Fruit fly (Drosophila melanogaster) whole organism, adult: ENCODE data around the gene Sema1a.

Experiments used
- CG11617 ChIP-seq: fragments of 200-800 bp; sonication (Bioruptor generic); optimal IDR thresholded peaks from 2 replicates; lab custom pipeline; 2017; ENCODE audit warnings: mild to moderate bottlenecking, missing biosample characterization, missing genetic modification reagents, missing genetic modification characterization
- CG12768 ChIP-seq: fragments of 200-800 bp; sonication (Bioruptor generic); optimal IDR thresholded peaks from 2 replicates; lab custom pipeline; 2017; ENCODE audit warnings: missing biosample characterization, missing genetic modification characterization, mild to moderate bottlenecking, moderate library complexity, missing genetic modification reagents
- CG14711 ChIP-seq: fragments of 200-800 bp; sonication (Bioruptor generic); optimal IDR thresholded peaks from 2 replicates; lab custom pipeline; 2018; ENCODE audit warnings: missing biosample characterization, mild to moderate bottlenecking, missing genetic modification characterization, moderate library complexity
- CG1620 ChIP-seq: fragments of 200-800 bp; sonication (Bioruptor generic); optimal IDR thresholded peaks from 2 replicates; lab custom pipeline; 2016; ENCODE audit warnings: missing biosample characterization, missing genetic modification characterization
- CG33017 ChIP-seq: fragments of 200-800 bp; sonication (Bioruptor generic); optimal IDR thresholded peaks from 2 replicates; lab custom pipeline; 2018; ENCODE audit warnings: missing biosample characterization, mild to moderate bottlenecking, missing genetic modification characterization, moderate library complexity
- CG5204 ChIP-seq: fragments of 200-800 bp; sonication (Bioruptor generic); optimal IDR thresholded peaks from 2 replicates; lab custom pipeline; 2016; ENCODE audit warnings: missing biosample characterization, missing genetic modification characterization
- CG7045 ChIP-seq: fragments of 200-800 bp; sonication (Bioruptor generic); optimal IDR thresholded peaks from 2 replicates; lab custom pipeline; 2017; ENCODE audit warnings: missing biosample characterization, mild to moderate bottlenecking, missing genetic modification characterization
- CG7101 ChIP-seq: fragments of 200-800 bp; sonication (Bioruptor generic); optimal IDR thresholded peaks from 2 replicates; lab custom pipeline; 2018; ENCODE audit warnings: missing biosample characterization, mild to moderate bottlenecking, missing genetic modification characterization, moderate library complexity
- Clk ChIP-seq: fragments of 200-800 bp; sonication (Bioruptor generic); optimal IDR thresholded peaks from 2 replicates; lab custom pipeline; 2017; ENCODE audit warnings: missing biosample characterization, missing genetic modification characterization
- Crg-1 ChIP-seq: fragments of 200-800 bp; sonication (Bioruptor generic); optimal IDR thresholded peaks from 2 replicates; lab custom pipeline; 2016; ENCODE audit warnings: missing biosample characterization, missing genetic modification characterization
- Hr96 ChIP-seq: fragments of 200-800 bp; sonication (Bioruptor generic); optimal IDR thresholded peaks from 2 replicates; lab custom pipeline; 2016; ENCODE audit warnings: missing biosample characterization, missing genetic modification characterization
- Mnt ChIP-seq: fragments of 200-800 bp; sonication (Bioruptor generic); optimal IDR thresholded peaks from 2 replicates; lab custom pipeline; 2016; ENCODE audit warnings: missing biosample characterization, mild to moderate bottlenecking, missing genetic modification characterization
- bab1 ChIP-seq: fragments of 200-800 bp; sonication (Bioruptor generic); optimal IDR thresholded peaks from 3 replicates; lab custom pipeline; 2019; ENCODE audit warnings: missing biosample characterization, mild to moderate bottlenecking, missing genetic modification characterization, moderate library complexity
- cic ChIP-seq: fragments of 200-800 bp; sonication (Bioruptor generic); optimal IDR thresholded peaks from 2 replicates; lab custom pipeline; 2017; ENCODE audit warnings: missing biosample characterization, mild to moderate bottlenecking, missing genetic modification characterization, moderate library complexity
- cnc ChIP-seq, 2 experiments: fragments of >200 bp; optimal IDR thresholded peaks; 2 replicates each; lab custom pipeline; 2017
- kay ChIP-seq: fragments of 200-800 bp; sonication (Bioruptor generic); peaks from one replicate; lab custom pipeline; 2016; ENCODE audit warnings: missing biosample characterization, missing genetic modification characterization, borderline replicate concordance
- ovo ChIP-seq: fragments of 200-800 bp; sonication (Bioruptor generic); optimal IDR thresholded peaks from 2 replicates; lab custom pipeline; 2016; ENCODE audit warnings: missing biosample characterization, missing genetic modification characterization
- pad ChIP-seq: fragments of 200-800 bp; sonication (Bioruptor generic); optimal IDR thresholded peaks from 3 replicates; lab custom pipeline; 2017; ENCODE audit warnings: missing biosample characterization, missing genetic modification characterization, mild to moderate bottlenecking, moderate library complexity, missing genetic modification reagents
- tj ChIP-seq: fragments of 200-800 bp; sonication (Bioruptor generic); optimal IDR thresholded peaks from 3 replicates; lab custom pipeline; 2017; ENCODE audit warnings: missing biosample characterization, mild to moderate bottlenecking, missing genetic modification characterization, moderate library complexity
- toe ChIP-seq: fragments of 200-800 bp; sonication (Bioruptor generic); optimal IDR thresholded peaks from 2 replicates; lab custom pipeline; 2016; ENCODE audit warnings: missing biosample characterization, missing genetic modification characterization

Gene Sema1a

dm6 chr2L:8715454-8715853 is 173.5 kb downstream of the Sema1a start:
- TF ChIP-seq CG14711 (tag; lab: Kevin White, UChicago) (no peak), kay (GFP tag; lab: Kevin White, UChicago) (peak; percentile 25)

- TF ChIP-seq kay (GFP tag; lab: Kevin White, UChicago) (no peak), CG7101 (no peak), CG7045 (no peak), Mnt (no peak), ovo (no peak), pad (GFP tag; lab: Kevin White, UChicago) (no peak), CG5204 (GFP tag; lab: Kevin White, UChicago) (no peak), CG1620 (GFP tag; lab: Kevin White, UChicago) (no peak), Clk (GFP tag; lab: Kevin White, UChicago) (no peak), CG11617 (GFP tag; lab: Kevin White, UChicago) (no peak), CG12768 (GFP tag; lab: Kevin White, UChicago) (no peak), Hr96 (GFP tag; lab: Kevin White, UChicago) (no peak), Crg-1 (GFP tag; lab: Kevin White, UChicago) (no peak), CG14711 (tag; lab: Kevin White, UChicago) (no peak), cnc (optimal IDR thresholded peaks at IDR 0.05; lab: Kevin White, UChicago) (no peak), tj (no peak), CG33017 (tag; lab: Kevin White, UChicago) (no peak), cic (GFP tag; lab: Kevin White, UChicago) (no peak)
Measured at dm6 chr2L:8716383-8716782, 174.4 kb downstream of the Sema1a start.

dm6 chr2L:8717618-8718336 is 175.8 kb downstream of the Sema1a start:
- peak; percentile 73 for TF ChIP-seq pad (GFP tag; lab: Kevin White, UChicago)
- TF ChIP-seq Clk (GFP tag; lab: Kevin White, UChicago) = peak; percentile 67
- peak; percentile 89 for TF ChIP-seq CG7101
- TF ChIP-seq Mnt = peak; percentile 71
- peak; percentile 59 for TF ChIP-seq cic (GFP tag; lab: Kevin White, UChicago)
- TF ChIP-seq toe (GFP tag; lab: Kevin White, UChicago) = peak; percentile 77
- TF ChIP-seq Crg-1 (GFP tag; lab: Kevin White, UChicago) = peak; percentile 49
- TF ChIP-seq ovo = peak; percentile 13
- TF ChIP-seq bab1 (GFP tag; lab: Kevin White, UChicago) = peak; percentile 79
- peak; percentile 94 for TF ChIP-seq CG7045
- peak; percentile 86 for TF ChIP-seq CG33017 (tag; lab: Kevin White, UChicago)
- peak; percentile 61 for TF ChIP-seq CG1620 (GFP tag; lab: Kevin White, UChicago)
- TF ChIP-seq CG14711 (tag; lab: Kevin White, UChicago) = peak; percentile 78
- peak; percentile 78 for TF ChIP-seq CG12768 (GFP tag; lab: Kevin White, UChicago)
- TF ChIP-seq kay (GFP tag; lab: Kevin White, UChicago) = peak; percentile 70
- TF ChIP-seq CG5204 (GFP tag; lab: Kevin White, UChicago) = peak; percentile 87
- peak; percentile 79 for TF ChIP-seq tj
- TF ChIP-seq cnc (optimal IDR thresholded peaks at IDR 0.05; lab: Kevin White, UChicago) = no peak
- TF ChIP-seq Hr96 (GFP tag; lab: Kevin White, UChicago) = peak; percentile 48
- peak; percentile 96 for TF ChIP-seq CG11617 (GFP tag; lab: Kevin White, UChicago)

- TF ChIP-seq cic (GFP tag; lab: Kevin White, UChicago) = peak; percentile 61
- no peak for TF ChIP-seq cnc (optimal IDR thresholded peaks at IDR 0.05; lab: Kevin White, UChicago)
- TF ChIP-seq kay (GFP tag; lab: Kevin White, UChicago) = peak; percentile 30
Measured at dm6 chr2L:8719757-8720156, 177.8 kb downstream of the Sema1a start.

- TF ChIP-seq CG7101 = no peak
- TF ChIP-seq CG7045 = no peak
- TF ChIP-seq CG5204 (GFP tag; lab: Kevin White, UChicago) = no peak
- no peak for TF ChIP-seq CG1620 (GFP tag; lab: Kevin White, UChicago)
- TF ChIP-seq CG33017 (tag; lab: Kevin White, UChicago) = no peak
- TF ChIP-seq toe (GFP tag; lab: Kevin White, UChicago) = no peak
- TF ChIP-seq CG14711 (tag; lab: Kevin White, UChicago) = no peak
- TF ChIP-seq cic (GFP tag; lab: Kevin White, UChicago) = no peak
- no peak for TF ChIP-seq bab1 (GFP tag; lab: Kevin White, UChicago)
- TF ChIP-seq CG12768 (GFP tag; lab: Kevin White, UChicago) = no peak
- no peak for TF ChIP-seq Crg-1 (GFP tag; lab: Kevin White, UChicago)
- no peak for TF ChIP-seq Mnt
- no peak for TF ChIP-seq Clk (GFP tag; lab: Kevin White, UChicago)
Measured at dm6 chr2L:8721028-8721427, 179.1 kb downstream of the Sema1a start.
